Fruit fly (Drosophila melanogaster): Measurements from ENCODE around the gene Bdbt.

Gene Bdbt

dm6 chr3R:21161620-21162029, 43.0 kb upstream of the Bdbt start (continued):
- TF ChIP-seq Vsx1 (GFP tag; optimal IDR thresholded peaks at IDR 0.05): no peak
- TF ChIP-seq Fer3 (tag; optimal IDR thresholded peaks at IDR 0.05): peak; percentile 29
- no peak for TF ChIP-seq ac (GFP tag; optimal IDR thresholded peaks at IDR 0.05)
- peak; percentile 5 for TF ChIP-seq dm (GFP tag; optimal IDR thresholded peaks at IDR 0.05)
- TF ChIP-seq CG10321 (GFP tag; IDR thresholded peaks at IDR 0.05): no peak
- TF ChIP-seq Hr39 (optimal IDR thresholded peaks at IDR 0.05): no peak
- peak; percentile 36 for TF ChIP-seq unpg (GFP tag; optimal IDR thresholded peaks at IDR 0.05)
- TF ChIP-seq crc (GFP tag; optimal IDR thresholded peaks at IDR 0.05): no peak
- no peak for TF ChIP-seq pros (GFP tag; optimal IDR thresholded peaks at IDR 0.05)
- TF ChIP-seq CG17612 (GFP tag; IDR thresholded peaks at IDR 0.05): no peak
- TF ChIP-seq B-H1 (GFP tag; IDR thresholded peaks at IDR 0.05): no peak
- TF ChIP-seq Eip74EF (GFP tag; optimal IDR thresholded peaks at IDR 0.05): no peak
- no peak for TF ChIP-seq ro (GFP tag; IDR thresholded peaks at IDR 0.05)
- TF ChIP-seq CG2889 (GFP tag; IDR thresholded peaks at IDR 0.05): no peak
- TF ChIP-seq CG14965 (GFP tag; optimal IDR thresholded peaks at IDR 0.05; ENCODE audit: borderline replicate concordance): no peak
- no peak for TF ChIP-seq Ravus (GFP tag; IDR thresholded peaks at IDR 0.05)
- no peak for TF ChIP-seq knrl (GFP tag; IDR thresholded peaks at IDR 0.05; ENCODE audit: partially characterized antibody)
- TF ChIP-seq CG17359 (tag; optimal IDR thresholded peaks at IDR 0.05): peak; percentile 14
- no peak for TF ChIP-seq Dfd (GFP tag; optimal IDR thresholded peaks at IDR 0.05)
- TF ChIP-seq CG9932 (GFP tag; IDR thresholded peaks at IDR 0.05): peak; percentile 47
- peak; percentile 67 for TF ChIP-seq PHDP (tag; optimal IDR thresholded peaks at IDR 0.05)
- TF ChIP-seq lbe (GFP tag; optimal IDR thresholded peaks at IDR 0.05): no peak
- peak; percentile 0 for TF ChIP-seq her (GFP tag; optimal IDR thresholded peaks at IDR 0.05)
- no peak for TF ChIP-seq CG4854 (GFP tag; optimal IDR thresholded peaks at IDR 0.05)
- no peak; the same call in 1 of the 2 replicates for TF ChIP-seq E2f2 (GFP tag; IDR thresholded peaks at IDR 0.05)
- TF ChIP-seq sisA (GFP tag; IDR thresholded peaks at IDR 0.05): no peak; the same call in 1 of the 2 replicates
- TF ChIP-seq Dbx (GFP tag; IDR thresholded peaks at IDR 0.05): 0 out of 3 replicates have a peak, but pooled peaks have one; percentile 52
- no peak; the same call in 1 of the 2 replicates for TF ChIP-seq CG32767 (GFP tag; IDR thresholded peaks at IDR 0.05)
- TF ChIP-seq CG10654 (GFP tag; optimal IDR thresholded peaks at IDR 0.05): no peak
- no peak for TF ChIP-seq HLHmδ (GFP tag; optimal IDR thresholded peaks at IDR 0.05)
- no peak for TF ChIP-seq amos (GFP tag; IDR thresholded peaks at IDR 0.05; ENCODE audit: partially characterized antibody)
- TF ChIP-seq Bgb (GFP tag; IDR thresholded peaks at IDR 0.05; ENCODE audit: partially characterized antibody): no peak
- TF ChIP-seq bbx (GFP tag; IDR thresholded peaks at IDR 0.05; ENCODE audit: partially characterized antibody): no peak
- TF ChIP-seq Lhr (GFP tag; optimal IDR thresholded peaks at IDR 0.05): no peak
- no peak for TF ChIP-seq tgo (GFP tag; IDR thresholded peaks at IDR 0.05)
- TF ChIP-seq prd (optimal IDR thresholded peaks at IDR 0.05): no peak
- TF ChIP-seq prd (GFP tag; IDR thresholded peaks at IDR 0.05): peak; percentile 53; the same call in 1 of the 3 replicates
- TF ChIP-seq pita (GFP tag; optimal IDR thresholded peaks at IDR 0.05): no peak
- TF ChIP-seq zfh2 (GFP tag; optimal IDR thresholded peaks at IDR 0.05): no peak
- no peak for TF ChIP-seq Dip2 (GFP tag; IDR thresholded peaks at IDR 0.05)
- no peak for TF ChIP-seq D19B (GFP tag; optimal IDR thresholded peaks at IDR 0.05)
- TF ChIP-seq HHEX (GFP tag; optimal IDR thresholded peaks at IDR 0.05): peak; percentile 49
- no peak for TF ChIP-seq seq (GFP tag; IDR thresholded peaks at IDR 0.05)
- no peak for TF ChIP-seq CG4820 (GFP tag; optimal IDR thresholded peaks at IDR 0.05)
- no peak for TF ChIP-seq Nf-YC (tag; optimal IDR thresholded peaks at IDR 0.05)
- no peak for TF ChIP-seq CG16815 (GFP tag; optimal IDR thresholded peaks at IDR 0.05)
- no peak for TF ChIP-seq trem (tag; optimal IDR thresholded peaks at IDR 0.05)
- TF ChIP-seq unc-4 (GFP tag; IDR thresholded peaks at IDR 0.05; ENCODE audit: partially characterized antibody): no peak
- TF ChIP-seq twi (tag; optimal IDR thresholded peaks at IDR 0.05): no peak
- TF ChIP-seq Ets65A (GFP tag): peak; percentile 89
- TF ChIP-seq aop (GFP tag; IDR thresholded peaks at IDR 0.05): no peak
- peak; percentile 64; the same call in 2 of the 3 replicates for TF ChIP-seq so (GFP tag; IDR thresholded peaks at IDR 0.05)
